Worm (Caenorhabditis elegans): ENCODE measurements around the gene jmjd-4.

The jmjd-4 gene

DNA sequence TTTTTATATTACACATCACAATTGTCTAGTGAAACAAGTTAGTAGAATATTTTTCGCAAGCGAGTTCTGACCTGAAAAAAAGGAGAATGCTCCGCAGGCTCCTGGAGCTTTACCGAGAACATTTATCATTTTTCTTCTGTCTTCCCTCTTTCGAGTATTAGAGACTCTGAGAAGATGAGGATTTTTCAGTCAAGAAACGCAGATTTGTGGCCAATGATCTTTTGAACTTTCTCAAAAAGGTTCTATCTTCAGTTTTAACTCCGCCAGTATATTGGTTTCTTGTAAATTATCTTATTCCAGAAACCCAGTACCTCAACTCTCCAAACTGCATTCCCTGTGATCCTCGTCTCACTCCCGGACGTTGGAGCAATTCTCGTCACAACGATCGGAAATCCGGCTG is 48.2 kb downstream of the jmjd-4 start, which contains the start of gene K10G9.2:
Gene K10G9.2, plus strand, starts transcription at position 301 of the 400 bp plus-strand sequence.
- TF ChIP-seq unc-62 (GFP tag; optimal IDR thresholded peaks at IDR 0.05) = no peak

DNA sequence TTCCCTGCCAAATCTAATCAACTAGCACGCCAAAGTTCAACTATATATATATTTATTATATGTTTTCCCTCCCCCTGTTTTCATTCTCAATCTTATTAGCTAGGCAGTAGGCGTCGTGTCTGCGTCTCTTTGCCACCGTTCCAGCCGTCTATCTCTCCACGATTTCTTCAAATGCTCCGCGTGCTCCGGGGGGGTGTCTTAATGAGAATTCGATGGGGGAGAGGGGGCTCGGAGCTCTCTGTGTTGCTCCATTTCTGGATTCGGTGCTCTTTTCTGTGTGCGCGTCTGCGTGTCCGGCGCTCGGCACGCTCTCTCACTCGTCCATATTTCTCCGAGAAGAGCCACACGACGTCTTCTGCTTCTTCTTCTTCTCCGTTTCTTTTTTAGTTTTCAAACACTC is 49.6 kb downstream of the jmjd-4 start:
- no peak for TF ChIP-seq mml-1 (tag; optimal IDR thresholded peaks at IDR 0.05)
- TF ChIP-seq fos-1 (tag; optimal IDR thresholded peaks at IDR 0.05) = no peak
- no peak for TF ChIP-seq elt-2 (tag; optimal IDR thresholded peaks at IDR 0.05)
- peak; percentile 87 for TF ChIP-seq fkh-10 (GFP tag; optimal IDR thresholded peaks at IDR 0.05)
- TF ChIP-seq nhr-11 (tag; optimal IDR thresholded peaks at IDR 0.05) = no peak
- peak; percentile 94 for TF ChIP-seq lin-39 (tag; optimal IDR thresholded peaks at IDR 0.05)
- no peak for TF ChIP-seq nhr-28 (tag; optimal IDR thresholded peaks at IDR 0.05)
- no peak for TF ChIP-seq daf-12 (tag; optimal IDR thresholded peaks at IDR 0.05)
- TF ChIP-seq nhr-77 (tag; optimal IDR thresholded peaks at IDR 0.05) = no peak
- no peak for TF ChIP-seq nhr-25 (tag; optimal IDR thresholded peaks at IDR 0.05)
- peak; percentile 11 for TF ChIP-seq snpc-4 (tag; optimal IDR thresholded peaks at IDR 0.05)
- TF ChIP-seq ceh-16 (tag; optimal IDR thresholded peaks at IDR 0.05) = no peak
- peak; percentile 12 for TF ChIP-seq mdl-1 (tag; optimal IDR thresholded peaks at IDR 0.05)
- peak; percentile 52 for TF ChIP-seq lin-15B (tag; optimal IDR thresholded peaks at IDR 0.05)
- no peak for TF ChIP-seq R02D3.7 (tag; optimal IDR thresholded peaks at IDR 0.05)
- no peak for TF ChIP-seq egl-27 (tag; optimal IDR thresholded peaks at IDR 0.05)
- TF ChIP-seq nfya-1 (tag; optimal IDR thresholded peaks at IDR 0.05; ENCODE audit: insufficient read depth) = peak; percentile 74
- peak; percentile 8 for TF ChIP-seq sea-2 (GFP tag; optimal IDR thresholded peaks at IDR 0.05)
- TF ChIP-seq nhr-43 (tag; optimal IDR thresholded peaks at IDR 0.05; ENCODE audit: poor library complexity, severe bottlenecking) = no peak
- peak; percentile 13 for TF ChIP-seq elt-1 (tag; optimal IDR thresholded peaks at IDR 0.05)
- TF ChIP-seq jun-1 (tag; optimal IDR thresholded peaks at IDR 0.05) = no peak
- TF ChIP-seq skn-1 (tag; optimal IDR thresholded peaks at IDR 0.05) = no peak
- TF ChIP-seq egl-5 (tag; optimal IDR thresholded peaks at IDR 0.05) = no peak
- no peak for TF ChIP-seq fkh-2 (tag; optimal IDR thresholded peaks at IDR 0.05)
- TF ChIP-seq ceh-28 (tag; optimal IDR thresholded peaks at IDR 0.05) = peak; percentile 31
- no peak for TF ChIP-seq ztf-11 (tag; optimal IDR thresholded peaks at IDR 0.05)
- peak; percentile 8 for TF ChIP-seq tbx-2 (tag; optimal IDR thresholded peaks at IDR 0.05)
- peak; percentile 73 for TF ChIP-seq hmg-11 (tag; optimal IDR thresholded peaks at IDR 0.05)
- no peak for TF ChIP-seq ceh-82 (tag; optimal IDR thresholded peaks at IDR 0.05)

Measured in whole organism, L3 larva.